Fruit fly (Drosophila melanogaster) whole organism, wandering third instar larva: ENCODE measurements around the gene CG31815.

Experiments used
- Abd-B ChIP-seq: fragments of >200 bp; optimal IDR thresholded peaks from 2 replicates; lab custom pipeline; 2017; ENCODE audit warnings: missing biosample characterization, missing genetic modification characterization
- Jra ChIP-seq: sonication (Bioruptor generic); optimal IDR thresholded peaks from 2 replicates; lab custom pipeline; 2016; ENCODE audit warnings: missing biosample characterization, missing genetic modification characterization
- OdsH ChIP-seq: fragments of 200-800 bp; sonication (Bioruptor generic); optimal IDR thresholded peaks from 2 replicates; lab custom pipeline; 2016; ENCODE audit warnings: missing biosample characterization, mild to moderate bottlenecking, missing genetic modification characterization
- Rel ChIP-seq, 2 experiments: fragments of 200-800 bp; sonication (Bioruptor generic) in 1 of 2; optimal IDR thresholded peaks; 2 replicates in 1 of 2; 3 replicates in 1 of 2; lab custom pipeline; 2016 to 2019; ENCODE audit warnings: mild to moderate bottlenecking in 2 of 2, missing biosample characterization in 2 of 2, missing genetic modification characterization in 2 of 2, moderate library complexity in 1 of 2
- Vsx2 ChIP-seq: fragments of 200-300, 225-300 bp; sonication (Bioruptor generic); optimal IDR thresholded peaks from 2 replicates; lab custom pipeline; 2018; ENCODE audit warnings: missing biosample characterization, missing genetic modification characterization; ENCODE audit not compliant: partially characterized antibody
- dl ChIP-seq, 2 experiments: fragments of 175-275, 200-275 bp in 1 of 2; fragments of 200-275 bp in 1 of 2; sonication (Bioruptor generic); optimal IDR thresholded peaks; lab custom pipeline; 2018; ENCODE audit warnings: mild to moderate bottlenecking in 2 of 2, missing biosample characterization in 2 of 2, missing genetic modification characterization in 2 of 2, moderate library complexity in 2 of 2; ENCODE audit not compliant: partially characterized antibody in 2 of 2, insufficient read depth in 1 of 2
- pan ChIP-seq: fragments of >200 bp; optimal IDR thresholded peaks from 2 replicates; lab custom pipeline; 2017
- rgr ChIP-seq: fragments of 200-800 bp; sonication (Bioruptor generic); optimal IDR thresholded peaks from 3 replicates; lab custom pipeline; 2016; ENCODE audit warnings: missing biosample characterization, mild to moderate bottlenecking, missing genetic modification characterization
- tai ChIP-seq: sonication (Bioruptor generic); optimal IDR thresholded peaks from 2 replicates; lab custom pipeline; 2016; ENCODE audit warnings: missing biosample characterization, missing genetic modification characterization
- usp ChIP-seq: fragments of >200 bp; optimal IDR thresholded peaks from 2 replicates; lab custom pipeline; 2017; ENCODE audit warnings: missing biosample characterization, missing genetic modification characterization

DNA sequence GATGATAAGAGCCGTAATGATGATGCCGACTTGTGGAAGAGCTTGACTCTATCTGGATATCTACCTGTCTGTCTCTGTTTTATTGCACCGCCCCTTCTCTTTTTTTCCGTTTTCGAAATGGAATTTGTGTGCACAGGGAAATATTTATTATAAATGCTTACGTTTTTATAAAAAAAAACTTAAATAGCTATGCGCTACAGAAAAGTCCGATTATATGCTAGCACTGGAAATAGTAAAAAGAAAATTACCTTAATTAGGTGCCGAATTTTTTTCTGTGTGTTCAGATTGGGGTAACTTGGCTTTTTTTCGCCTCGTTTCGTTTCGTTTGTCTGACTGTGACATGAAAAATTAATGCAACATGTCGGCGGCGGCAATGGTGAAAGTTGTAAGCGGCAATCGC is 13.7 kb upstream of the CG31815 start:
- TF ChIP-seq usp (GFP tag; lab: Kevin White, UChicago) (no peak), Vsx2 (GFP tag; lab: Kevin White, UChicago) (no peak), dl (GFP tag; optimal IDR thresholded peaks at IDR 0.05; lab: Kevin White, UChicago; ENCODE audit: insufficient read depth in 1 of 2, partially characterized antibody in 2 of 2) (no peak), Rel (GFP tag; optimal IDR thresholded peaks at IDR 0.05; lab: Kevin White, UChicago) (no peak), Rel (tag; optimal IDR thresholded peaks at IDR 0.05; lab: Kevin White, UChicago) (no peak), Jra (no peak), pan (lab: Kevin White, UChicago) (no peak), rgr (peak; percentile 61), OdsH (GFP tag; lab: Kevin White, UChicago) (peak; percentile 42), Abd-B (GFP tag; lab: Kevin White, UChicago) (no peak), tai (no peak)
